Worm (Caenorhabditis elegans) whole organism, L1 larva: ENCODE results near the gene far-2.
A peak's percentile ranks its signal among the peaks of the same experiment; 100 is the strongest.

Experiments
- aly-2 ChIP-seq: fragments of 150-350 bp; optimal IDR thresholded peaks from 2 replicates; lab custom pipeline; 2014; ENCODE audit warnings: missing biosample characterization, missing genetic modification characterization
- ama-1 ChIP-seq: fragments of 150-350 bp; optimal IDR thresholded peaks from 2 replicates; lab custom pipeline; 2014
- blmp-1 ChIP-seq: fragments of 150-350 bp; optimal IDR thresholded peaks from 2 replicates; lab custom pipeline; 2014; ENCODE audit warnings: missing biosample characterization, missing genetic modification characterization
- ceh-82 ChIP-seq, 3 experiments: fragments of 150-350 bp in 1 of 3; sonication (generic microtip) in 2 of 3; optimal IDR thresholded peaks; 2 replicates each; lab custom pipeline; 2014 to 2017; ENCODE audit warnings: missing biosample characterization in 3 of 3, missing genetic modification characterization in 3 of 3
- irx-1 ChIP-seq: sonication (generic microtip); optimal IDR thresholded peaks from 2 replicates; lab custom pipeline; 2016; ENCODE audit warnings: missing genetic modification characterization, missing compliant biosample characterization
- lin-13 ChIP-seq: fragments of 150-350 bp; optimal IDR thresholded peaks from 2 replicates; lab custom pipeline; 2014; ENCODE audit warnings: missing biosample characterization, missing genetic modification reagents, missing genetic modification characterization
- nhr-76 ChIP-seq: sonication (generic microtip); optimal IDR thresholded peaks from 2 replicates; lab custom pipeline; 2017; ENCODE audit warnings: missing biosample characterization, missing genetic modification characterization
- nhr-77 ChIP-seq: fragments of 150-350 bp; optimal IDR thresholded peaks from 2 replicates; lab custom pipeline; 2014; ENCODE audit warnings: missing biosample characterization, missing genetic modification characterization
- nhr-90 ChIP-seq: sonication (generic microtip); optimal IDR thresholded peaks from 2 replicates; lab custom pipeline; 2016; ENCODE audit warnings: mild to moderate bottlenecking, missing genetic modification characterization, missing compliant biosample characterization; ENCODE audit not compliant: poor library complexity
- pag-3 ChIP-seq: sonication (generic microtip); optimal IDR thresholded peaks from 2 replicates; lab custom pipeline; 2017; ENCODE audit warnings: missing genetic modification characterization, mild to moderate bottlenecking, missing compliant biosample characterization, antibody characterized with exemption, borderline replicate concordance; ENCODE audit not compliant: insufficient read depth
- pqm-1 ChIP-seq: sonication (generic microtip); optimal IDR thresholded peaks from 3 replicates; lab custom pipeline; 2017; ENCODE audit warnings: missing biosample characterization, missing genetic modification characterization
- rnt-1 ChIP-seq: sonication (generic microtip); optimal IDR thresholded peaks from 2 replicates; lab custom pipeline; 2016; ENCODE audit warnings: mild to moderate bottlenecking, missing genetic modification characterization, moderate library complexity, missing compliant biosample characterization
- unc-62 ChIP-seq: fragments of 150-350 bp; optimal IDR thresholded peaks from 2 replicates; lab custom pipeline; 2014; ENCODE audit warnings: missing biosample characterization, missing genetic modification reagents, missing genetic modification characterization
- ztf-11 ChIP-seq, 2 experiments: sonication (generic microtip); optimal IDR thresholded peaks; 2 replicates each; lab custom pipeline; 2016 to 2017; ENCODE audit warnings: missing genetic modification characterization in 2 of 2, missing biosample characterization in 1 of 2, missing compliant biosample characterization in 1 of 2

ce11 chrIII:9060267-9060666 is 21.4 kb upstream of the far-2 start:
- TF ChIP-seq ceh-82 (tag; optimal IDR thresholded peaks at IDR 0.05; lab: Kevin White, UChicago) (no peak), blmp-1 (tag; lab: Kevin White, UChicago) (no peak), rnt-1 (tag; lab: Kevin White, UChicago) (no peak), unc-62 (GFP tag; lab: Kevin White, UChicago) (no peak), nhr-76 (tag; lab: Kevin White, UChicago) (no peak), irx-1 (tag; lab: Kevin White, UChicago) (no peak), pag-3 (tag; lab: Kevin White, UChicago) (no peak), ztf-11 (tag; optimal IDR thresholded peaks at IDR 0.05; lab: Kevin White, UChicago) (no peak), ama-1 (lab: Kevin White, UChicago) (no peak), aly-2 (tag; lab: Kevin White, UChicago) (peak; percentile 72), nhr-77 (tag; lab: Kevin White, UChicago) (no peak), pqm-1 (no peak), lin-13 (GFP tag; lab: Kevin White, UChicago) (no peak), nhr-90 (tag; lab: Kevin White, UChicago) (no peak)
